Worm (Caenorhabditis elegans): ENCODE data around the gene oac-24.

oac-24 gene

DNA sequence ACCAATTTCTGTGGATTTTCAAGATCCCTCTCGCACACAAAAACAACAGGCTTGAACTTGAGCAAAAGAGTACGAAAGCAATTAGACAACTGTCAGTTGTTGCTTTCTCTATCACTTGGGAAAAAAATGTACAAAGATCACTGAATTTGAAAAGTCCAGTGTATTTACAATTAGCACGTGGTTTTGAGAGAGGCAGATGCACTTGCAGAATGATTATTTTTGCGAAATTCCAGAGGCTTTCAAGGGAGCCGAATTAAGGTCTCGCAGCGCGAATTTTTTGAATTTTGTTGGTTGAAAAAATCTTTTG is 17.3 kb upstream of the oac-24 start:
- TF ChIP-seq ceh-48 (tag; optimal IDR thresholded peaks at IDR 0.05) = no peak
- no peak for TF ChIP-seq fax-1 (tag; optimal IDR thresholded peaks at IDR 0.05)
- TF ChIP-seq ceh-34 (tag; optimal IDR thresholded peaks at IDR 0.05) = no peak
- no peak for TF ChIP-seq ceh-6 (GFP tag; optimal IDR thresholded peaks at IDR 0.05)
- TF ChIP-seq fkh-10 (GFP tag; optimal IDR thresholded peaks at IDR 0.05) = no peak
- no peak for TF ChIP-seq pax-1 (tag; optimal IDR thresholded peaks at IDR 0.05)
- TF ChIP-seq ama-1 (optimal IDR thresholded peaks at IDR 0.05) = no peak

DNA sequence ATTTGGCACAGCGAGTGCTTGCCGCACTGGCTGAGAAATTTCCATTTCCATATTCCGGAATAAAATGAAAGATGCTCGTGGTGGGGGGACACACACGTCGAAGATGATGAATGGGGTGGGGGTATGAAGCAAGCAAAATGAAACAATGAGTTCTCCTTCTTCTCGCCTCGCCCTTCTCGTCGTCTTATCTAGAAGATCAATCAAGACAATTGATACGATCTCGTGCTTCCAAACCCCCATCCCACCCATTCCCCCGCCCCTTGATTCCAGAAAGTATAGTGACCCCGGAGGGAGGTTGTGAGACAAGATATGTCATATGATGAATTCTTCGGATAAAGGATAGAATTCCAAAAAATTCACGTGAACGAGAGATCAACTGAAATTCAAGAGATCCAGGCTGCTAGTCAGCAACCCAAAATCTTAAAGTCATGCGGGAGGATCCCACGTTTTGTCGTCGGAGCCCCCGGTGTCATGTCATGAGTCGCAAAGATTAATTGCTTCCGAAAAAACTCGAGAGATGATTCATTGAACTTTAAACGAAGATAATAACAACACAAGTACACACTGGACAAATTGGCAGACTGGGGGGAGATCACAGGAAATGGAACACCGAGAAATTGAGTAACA is 16.0 kb upstream of the oac-24 start:
- TF ChIP-seq gmeb-2 (tag; optimal IDR thresholded peaks at IDR 0.05) = no peak
- no peak for TF ChIP-seq nhr-11 (tag; optimal IDR thresholded peaks at IDR 0.05)

- TF ChIP-seq elt-4 (tag; optimal IDR thresholded peaks at IDR 0.05) (no peak), C08G9.2 (tag; optimal IDR thresholded peaks at IDR 0.05) (no peak), sdc-2 (tag; optimal IDR thresholded peaks at IDR 0.05) (no peak), ceh-19 (GFP tag; optimal IDR thresholded peaks at IDR 0.05) (no peak), madf-2 (tag; optimal IDR thresholded peaks at IDR 0.05) (no peak)
Observed at ce11 chrV:4698675-4699074, 11.9 kb upstream of the oac-24 start.

ce11 chrV:4700189-4700588 is 10.4 kb upstream of the oac-24 start, which contains the start of gene ZC266.1:
TSS of gene ZC266.1 (minus strand) at chrV:4700289.
- TF ChIP-seq fkh-6 (tag; optimal IDR thresholded peaks at IDR 0.05) (no peak), che-1 (tag; optimal IDR thresholded peaks at IDR 0.05) (no peak), npax-4 (tag; optimal IDR thresholded peaks at IDR 0.05) (no peak), sdc-2 (tag; optimal IDR thresholded peaks at IDR 0.05) (no peak), syd-9 (tag; optimal IDR thresholded peaks at IDR 0.05) (no peak), ceh-45 (GFP tag; IDR thresholded peaks at IDR 0.05) (no peak), hlh-13 (GFP tag; optimal IDR thresholded peaks at IDR 0.05) (no peak), pqm-1 (tag; optimal IDR thresholded peaks at IDR 0.05) (no peak), unc-42 (tag; optimal IDR thresholded peaks at IDR 0.05) (no peak), C38D4.7 (GFP tag; optimal IDR thresholded peaks at IDR 0.05) (no peak), T23F11.4 (GFP tag; optimal IDR thresholded peaks at IDR 0.05) (no peak), unc-3 (GFP tag; conservative IDR thresholded peaks at IDR 0.05) (no peak), unc-3 (tag; optimal IDR thresholded peaks at IDR 0.05) (no peak), fkh-10 (GFP tag; optimal IDR thresholded peaks at IDR 0.05) (no peak), fax-1 (tag; optimal IDR thresholded peaks at IDR 0.05) (no peak)

- no peak for TF ChIP-seq dmd-4 (tag; optimal IDR thresholded peaks at IDR 0.05; ENCODE audit: borderline replicate concordance)
- no peak for TF ChIP-seq T23F11.4 (GFP tag; optimal IDR thresholded peaks at IDR 0.05)
- no peak for TF ChIP-seq pat-9 (tag; optimal IDR thresholded peaks at IDR 0.05)
- no peak for TF ChIP-seq odd-2 (tag; optimal IDR thresholded peaks at IDR 0.05)
- no peak for TF ChIP-seq che-1 (tag; optimal IDR thresholded peaks at IDR 0.05)
- TF ChIP-seq ceh-34 (tag; optimal IDR thresholded peaks at IDR 0.05) = no peak
Observed at ce11 chrV:4707646-4708045, 2.9 kb upstream of the oac-24 start.

DNA sequence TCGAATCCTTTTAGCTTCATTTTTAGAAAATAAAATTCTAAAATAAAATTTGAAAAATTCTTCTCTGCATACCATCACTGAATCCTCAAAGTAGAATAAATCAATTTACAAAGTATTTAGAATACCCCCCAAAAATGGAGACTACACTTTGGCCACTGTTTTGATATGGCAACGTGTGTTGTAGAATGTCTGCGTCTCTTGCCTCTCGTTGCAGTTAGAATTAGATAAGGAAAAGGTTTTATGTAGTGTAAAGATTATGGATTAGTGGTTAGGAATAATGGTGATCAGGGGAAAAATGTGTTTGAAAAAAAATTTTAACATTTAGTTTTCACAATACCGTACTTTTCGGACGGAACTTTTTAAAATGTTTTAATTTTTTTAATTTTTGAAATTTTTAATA is 9.4 kb downstream of the oac-24 start, which contains the start of gene prx-6:
Gene prx-6 (minus strand): TSS at position 129 of the 400 bp plus-strand sequence.
- TF ChIP-seq elt-2 (tag; optimal IDR thresholded peaks at IDR 0.05) (peak; percentile 66), ahr-1 (tag; optimal IDR thresholded peaks at IDR 0.05) (no peak)

Measured in whole organism, late embryonic.